Fruit fly (Drosophila melanogaster): ENCODE measurements around the gene ImpE3.
A peak's percentile ranks its signal among the peaks of the same experiment; 100 is the strongest.
"Not testable (repeated sequence)": the region's sequence is repeated elsewhere in the genome, so short reads cannot be mapped to it uniquely, and the experiment has no call there.

The ImpE3 gene

DNA sequence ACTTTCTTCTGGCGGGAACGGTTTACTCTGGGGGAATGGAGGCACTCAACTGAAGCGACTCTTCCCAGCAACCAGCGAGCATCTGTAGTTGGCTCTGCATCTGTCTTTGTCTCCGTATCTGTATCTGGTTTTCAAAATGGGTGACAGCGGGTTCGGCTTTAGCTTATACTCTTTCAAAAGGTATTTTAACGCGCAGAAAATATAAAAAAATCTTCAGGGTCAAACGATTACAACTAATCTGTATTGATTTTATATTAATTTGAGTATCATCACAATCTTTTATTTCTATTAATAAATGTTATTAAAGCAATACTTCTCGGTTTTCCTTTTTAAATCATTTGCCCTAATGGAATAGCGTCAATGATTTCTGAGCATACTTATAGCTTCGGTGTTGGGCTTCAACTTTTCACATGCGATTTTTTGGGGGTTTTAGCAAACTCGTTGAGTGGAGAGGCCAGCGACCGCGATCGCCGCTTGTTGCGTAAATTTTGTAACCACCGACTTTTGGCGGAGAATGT is at the start of gene ImpE3:
Gene ImpE3 (minus strand): TSS at position 51 of the 518 bp plus-strand sequence.
- TF ChIP-seq noc (tag; optimal IDR thresholded peaks at IDR 0.05), result peak; percentile 23

DNA sequence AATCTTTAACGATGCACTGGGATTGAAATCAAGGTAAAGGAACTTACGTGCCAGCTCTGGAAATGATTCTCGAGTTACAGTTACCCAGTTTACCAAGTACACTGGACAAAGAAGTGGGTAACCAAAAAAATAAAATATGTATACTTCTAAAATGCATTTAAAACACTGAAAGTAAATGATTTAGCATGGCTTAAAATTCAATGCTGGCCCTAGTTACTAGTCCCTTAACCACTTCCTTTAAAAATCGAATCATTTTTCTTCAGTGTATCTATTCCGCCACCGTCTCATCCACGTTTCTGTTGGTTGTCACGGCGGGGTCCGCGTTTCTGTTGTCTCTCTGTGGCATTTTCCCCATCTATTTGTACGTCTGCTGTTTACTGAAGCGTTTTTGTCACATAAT is 43.3 kb upstream of the ImpE3 start:
- no peak for TF ChIP-seq noc (tag; optimal IDR thresholded peaks at IDR 0.05)

dm6 chr3R:8058984-8059383 is 29.6 kb upstream of the ImpE3 start, which contains the start of gene mAChR-B:
Gene mAChR-B, plus strand, starts transcription at chr3R:8059284.
- TF ChIP-seq noc (tag; optimal IDR thresholded peaks at IDR 0.05), result no peak

DNA sequence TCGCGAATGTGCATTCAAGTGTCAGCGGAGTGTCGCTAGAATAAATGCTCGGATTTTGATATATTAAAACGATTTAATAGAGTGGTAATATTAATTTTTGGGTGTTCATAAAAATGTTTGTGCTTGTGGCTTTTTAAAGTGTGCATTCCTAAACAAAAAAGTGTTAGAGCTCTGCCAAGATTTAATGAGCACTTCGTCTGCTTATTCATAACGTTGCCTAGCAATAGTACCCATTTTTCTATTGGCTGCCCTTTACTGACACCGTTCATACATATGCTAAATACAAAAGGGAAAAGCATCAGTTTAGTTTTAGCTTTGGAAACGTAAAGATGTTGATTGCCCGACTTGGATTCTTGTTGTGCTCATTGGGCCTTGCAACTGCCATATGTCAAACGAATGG is 20.0 kb upstream of the ImpE3 start, which contains the start of gene CG43061:
Gene CG43061 (plus strand): TSS at position 301 of the 400 bp plus-strand sequence.
- not testable (repeated sequence) for TF ChIP-seq noc (tag; optimal IDR thresholded peaks at IDR 0.05)

dm6 chr3R:8048867-8049266 is 19.5 kb upstream of the ImpE3 start, which contains the start of gene CG43618:
Gene CG43618, plus strand, starts transcription at chr3R:8049167.
- not testable (repeated sequence) for TF ChIP-seq noc (tag; optimal IDR thresholded peaks at IDR 0.05)

DNA sequence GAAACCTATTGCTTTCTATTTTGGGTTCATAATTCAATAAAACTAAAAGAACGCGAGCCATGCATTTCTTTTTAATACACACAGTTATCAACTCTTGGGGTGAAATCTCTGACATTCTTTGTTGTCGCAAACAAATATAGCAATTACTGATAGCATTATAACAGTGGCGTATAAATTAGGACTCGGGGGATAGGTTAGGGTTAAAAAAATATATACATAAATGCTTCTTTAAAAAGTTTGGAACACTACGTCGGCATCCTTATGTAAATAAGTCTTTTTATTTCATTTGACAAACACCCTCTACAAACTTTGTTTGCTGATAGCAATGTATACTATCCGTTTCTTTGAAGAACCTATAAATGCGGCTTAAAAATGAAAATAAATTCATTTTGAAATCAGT is 11.5 kb upstream of the ImpE3 start, which contains the start of gene CG43060:
Gene CG43060 (plus strand): TSS at position 382 of the 400 bp plus-strand sequence.
- TF ChIP-seq noc (tag; optimal IDR thresholded peaks at IDR 0.05), result no peak

DNA sequence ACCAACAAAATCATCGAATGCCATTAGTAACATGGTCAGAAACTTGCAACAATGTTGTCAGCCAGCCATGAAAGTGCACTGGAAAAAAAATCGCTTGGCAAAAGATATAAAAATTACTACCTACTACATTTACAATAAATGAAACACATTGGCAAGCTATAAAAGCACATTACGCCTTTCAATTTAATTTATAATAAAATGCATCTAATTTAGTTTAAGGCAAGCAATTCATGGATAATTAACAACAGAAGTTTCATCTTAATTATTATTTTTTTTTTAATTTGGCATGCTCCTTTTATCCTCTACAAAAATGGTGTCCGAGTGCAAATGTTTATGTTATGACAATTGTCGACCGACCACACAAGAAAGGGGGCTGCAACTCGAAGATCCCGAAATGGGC is 9.6 kb upstream of the ImpE3 start:
- TF ChIP-seq noc (tag; optimal IDR thresholded peaks at IDR 0.05), result no peak

DNA sequence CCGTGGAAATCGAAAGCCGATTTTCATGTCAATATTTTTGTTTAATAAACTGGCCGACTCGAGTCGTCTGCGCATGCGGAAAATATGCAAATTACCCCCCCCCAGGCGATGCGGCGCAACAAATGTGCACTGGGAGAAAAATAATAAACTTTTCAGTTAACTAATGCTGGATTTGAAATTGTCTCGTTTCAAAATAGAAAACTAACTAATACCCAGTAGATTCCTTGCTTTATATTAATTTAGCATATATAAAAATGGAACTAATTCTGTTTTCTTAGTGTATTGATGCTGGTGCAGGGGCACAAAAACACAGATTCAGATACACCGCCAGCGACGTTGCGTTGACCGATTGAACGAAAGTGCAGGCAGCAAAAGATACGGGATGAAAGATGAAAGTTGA is 8.6 kb upstream of the ImpE3 start:
- TF ChIP-seq noc (tag; optimal IDR thresholded peaks at IDR 0.05), result no peak

- no peak for TF ChIP-seq noc (tag; optimal IDR thresholded peaks at IDR 0.05)
These were observed 3.7 kb upstream of the ImpE3 start, which contains the start of the genes CG11035 and unc-45 for dm6 chr3R:8032923-8033478. Gene CG11035, minus strand, starts transcription at chr3R:8033009. Gene unc-45, plus strand, starts transcription at chr3R:8033301.

dm6 chr3R:8030151-8030899 is 979 bp upstream of the ImpE3 start, which contains the start of the genes CG10903 and CG2747:
Gene CG10903, plus strand, starts transcription at chr3R:8030411.
Gene CG2747, minus strand, starts transcription at chr3R:8030790.
- peak; percentile 68 for TF ChIP-seq noc (tag; optimal IDR thresholded peaks at IDR 0.05)

- TF ChIP-seq noc (tag; optimal IDR thresholded peaks at IDR 0.05), result peak; percentile 69
These were observed 2.1 kb downstream of the ImpE3 start for dm6 chr3R:8027203-8027688.

- TF ChIP-seq noc (tag; optimal IDR thresholded peaks at IDR 0.05), result no peak
These were observed 2.8 kb downstream of the ImpE3 start for dm6 chr3R:8026515-8026914.

DNA sequence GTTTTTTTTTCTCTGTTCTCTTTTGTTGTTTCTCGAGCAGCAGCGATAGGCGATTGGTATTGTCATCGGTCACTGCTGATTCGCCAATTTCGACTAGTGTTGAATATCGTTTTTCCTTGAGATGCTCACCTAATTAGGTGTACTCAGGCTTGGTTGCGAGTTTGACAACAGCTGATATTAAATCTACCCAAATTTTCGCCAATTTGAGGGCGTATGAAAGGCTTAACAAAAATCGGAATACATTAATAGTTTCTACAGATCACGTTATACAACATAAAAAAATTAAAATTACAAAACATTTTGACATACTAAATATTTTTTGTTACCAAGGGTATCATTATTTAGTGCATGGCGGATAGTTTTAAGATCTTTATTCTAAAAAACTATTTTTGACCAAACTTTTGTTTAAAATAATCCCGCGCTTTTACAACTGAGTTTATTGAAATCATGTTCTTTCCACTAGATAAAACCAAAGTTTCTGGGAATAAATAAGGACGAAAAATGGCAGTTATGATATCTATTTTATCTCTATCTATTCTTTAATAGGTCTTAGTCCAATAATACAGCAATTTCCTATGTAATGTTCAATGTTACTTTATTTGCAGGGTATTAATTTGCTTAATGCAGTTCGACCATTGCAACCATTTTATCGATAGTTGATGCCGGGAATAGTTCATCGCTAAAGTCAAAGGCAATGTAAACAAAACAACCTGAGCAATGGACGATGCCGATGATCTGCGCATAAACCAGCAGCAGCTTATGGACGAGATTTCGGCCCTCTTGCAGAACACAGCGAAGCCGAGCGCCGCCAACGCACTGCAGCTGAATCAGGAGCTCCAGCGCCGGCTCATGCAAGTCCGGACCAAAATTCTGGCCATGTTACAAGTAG is 16.0 kb downstream of the ImpE3 start, which contains the start of the genes CG10435 and Pbp95:
Gene CG10435 (minus strand): TSS at position 81 of the 889 bp plus-strand sequence.
Gene Pbp95 (plus strand): TSS at position 671 of the 889 bp plus-strand sequence.
- no peak for TF ChIP-seq noc (tag; optimal IDR thresholded peaks at IDR 0.05)

DNA sequence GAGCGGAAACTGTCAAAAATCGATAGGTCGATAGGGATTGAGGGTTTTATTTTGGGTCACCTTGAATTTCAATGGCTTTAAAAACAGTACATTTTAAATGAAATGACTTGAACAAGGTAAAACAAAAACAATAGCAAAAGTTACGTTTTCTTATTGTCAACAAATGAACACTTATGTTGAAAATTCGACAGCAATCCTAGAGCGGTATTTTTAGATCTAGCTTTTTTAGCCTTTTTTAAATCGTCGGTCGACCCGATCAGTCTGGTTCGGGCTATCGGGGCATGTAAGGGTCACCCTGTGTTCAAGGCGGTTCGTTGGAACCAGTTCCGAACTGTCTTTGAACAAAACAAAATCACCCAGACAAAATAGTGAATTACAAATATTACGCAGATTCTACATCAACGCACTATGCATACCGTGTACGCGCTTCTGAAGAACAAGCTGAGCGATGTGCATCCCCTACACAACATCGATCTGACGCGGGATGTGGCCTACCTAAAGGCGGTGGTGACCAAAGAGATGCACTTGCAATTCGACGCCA is 20.2 kb downstream of the ImpE3 start, which contains the start of the genes CG11052 and CG3223:
Gene CG11052 (minus strand): TSS at position 218 of the 541 bp plus-strand sequence.
Gene CG3223 (plus strand): TSS at position 321 of the 541 bp plus-strand sequence.
- TF ChIP-seq noc (tag; optimal IDR thresholded peaks at IDR 0.05), result no peak

Measured in whole organism, larva.